Worm (Caenorhabditis elegans): ENCODE results near the gene xol-1.

ce11 chrX:8089266-8089909 lies 48.3 kb downstream of the xol-1 start:
- TF ChIP-seq F13H6.1 (tag; optimal IDR thresholded peaks at IDR 0.05) (no peak), sdc-2 (tag; optimal IDR thresholded peaks at IDR 0.05) (no peak), ama-1 (optimal IDR thresholded peaks at IDR 0.05) (no peak), C08G9.2 (tag; optimal IDR thresholded peaks at IDR 0.05) (no peak)
